Fruit fly (Drosophila melanogaster): Measurements from ENCODE around the gene CG8852.

CG8852 gene

dm6 chr2L:3555408-3556058 lies 30.6 kb downstream of the CG8852 start (continued):
- TF ChIP-seq nerfin-1 (tag; optimal IDR thresholded peaks at IDR 0.05) (peak; percentile 16), CHES-1-like (GFP tag; optimal IDR thresholded peaks at IDR 0.05) (no peak), CG17912 (GFP tag; optimal IDR thresholded peaks at IDR 0.05) (no peak), Ada2b (GFP tag; IDR thresholded peaks at IDR 0.05) (no peak), Opbp (GFP tag; IDR thresholded peaks at IDR 0.05; ENCODE audit: partially characterized antibody) (no peak), CG12299 (tag; optimal IDR thresholded peaks at IDR 0.05) (no peak), CG7928 (GFP tag; optimal IDR thresholded peaks at IDR 0.05) (no peak), CTCF (GFP tag; optimal IDR thresholded peaks at IDR 0.05) (no peak), CG16815 (GFP tag; optimal IDR thresholded peaks at IDR 0.05) (no peak), lov (optimal IDR thresholded peaks at IDR 0.05) (no peak), lov (GFP tag; IDR thresholded peaks at IDR 0.05) (peak; percentile 78; the same call in 2 of the 3 replicates), CG8924 (tag; optimal IDR thresholded peaks at IDR 0.05) (no peak), klu (GFP tag; IDR thresholded peaks at IDR 0.05) (no peak), ken (GFP tag; IDR thresholded peaks at IDR 0.05) (no peak), Stat92E (GFP tag; optimal IDR thresholded peaks at IDR 0.05) (peak in 1 of 3 experiments; percentile 50), Drgx (GFP tag; IDR thresholded peaks at IDR 0.05) (no peak), bab2 (GFP tag; optimal IDR thresholded peaks at IDR 0.05) (no peak), ara (GFP tag; IDR thresholded peaks at IDR 0.05) (peak; percentile 79), tin (GFP tag; optimal IDR thresholded peaks at IDR 0.05) (no peak), CG32767 (GFP tag; IDR thresholded peaks at IDR 0.05) (0 out of 2 replicates have a peak, but pooled peaks have one; percentile 17), CG11696 (GFP tag; IDR thresholded peaks at IDR 0.05) (no peak), croc (GFP tag; conservative IDR thresholded peaks at IDR 0.05) (no peak), unc-4 (GFP tag; IDR thresholded peaks at IDR 0.05; ENCODE audit: partially characterized antibody) (no peak), CG14441 (GFP tag; IDR thresholded peaks at IDR 0.05) (no peak), vfl (GFP tag; optimal IDR thresholded peaks at IDR 0.05) (no peak), repo (GFP tag; optimal IDR thresholded peaks at IDR 0.05) (no peak), CG7786 (GFP tag; optimal IDR thresholded peaks at IDR 0.05) (no peak), CG8281 (tag; optimal IDR thresholded peaks at IDR 0.05) (no peak), tio (GFP tag; optimal IDR thresholded peaks at IDR 0.05) (no peak), CG17186 (GFP tag; optimal IDR thresholded peaks at IDR 0.05) (no peak), Dp (GFP tag; optimal IDR thresholded peaks at IDR 0.05) (no peak), bcd (GFP tag; optimal IDR thresholded peaks at IDR 0.05) (no peak), nom (GFP tag; optimal IDR thresholded peaks at IDR 0.05) (no peak), BtbVII (GFP tag; optimal IDR thresholded peaks at IDR 0.05) (no peak), CG6175 (GFP tag; IDR thresholded peaks at IDR 0.05) (no peak), tx (GFP tag; optimal IDR thresholded peaks at IDR 0.05) (no peak), CG17328 (GFP tag; IDR thresholded peaks at IDR 0.05) (0 out of 2 replicates have a peak, but pooled peaks have one; percentile 34), CG12744 (GFP tag; optimal IDR thresholded peaks at IDR 0.05) (no peak), Dip3 (GFP tag; optimal IDR thresholded peaks at IDR 0.05) (no peak), pan (optimal IDR thresholded peaks at IDR 0.05) (no peak), pan (GFP tag; optimal IDR thresholded peaks at IDR 0.05 in 1 of 2, IDR thresholded peaks at IDR 0.05 in 1 of 2) (no peak), wek (GFP tag; optimal IDR thresholded peaks at IDR 0.05) (no peak), Mad (GFP tag; optimal IDR thresholded peaks at IDR 0.05) (no peak), NC2α (GFP tag; optimal IDR thresholded peaks at IDR 0.05) (no peak), ind (GFP tag; optimal IDR thresholded peaks at IDR 0.05) (no peak), ems (GFP tag; optimal IDR thresholded peaks at IDR 0.05) (no peak), Trl (optimal IDR thresholded peaks at IDR 0.05) (no peak), Trl (GFP tag; optimal IDR thresholded peaks at IDR 0.05) (no peak), crol (GFP tag; IDR thresholded peaks at IDR 0.05) (no peak), H15 (GFP tag; IDR thresholded peaks at IDR 0.05) (peak; percentile 57; the same call in 1 of the 3 replicates), Optix (GFP tag; IDR thresholded peaks at IDR 0.05) (peak; percentile 51; the same call in 1 of the 3 replicates), CG15073 (GFP tag; optimal IDR thresholded peaks at IDR 0.05) (no peak)

All from whole organism, embryonic.